Worm (Caenorhabditis elegans): ENCODE data around the gene lin-32.

ce11 chrX:2237438-2237961 is 7.6 kb upstream of the lin-32 start, which contains the start of gene vha-15:
- TF ChIP-seq fos-1 (tag; optimal IDR thresholded peaks at IDR 0.05) (no peak), lin-15B (tag; optimal IDR thresholded peaks at IDR 0.05) (peak; percentile 75), ztf-11 (tag; optimal IDR thresholded peaks at IDR 0.05) (no peak), snpc-4 (tag; optimal IDR thresholded peaks at IDR 0.05) (peak; percentile 68), ceh-82 (tag; optimal IDR thresholded peaks at IDR 0.05) (no peak), ama-1 (optimal IDR thresholded peaks at IDR 0.05) (no peak), nhr-76 (tag; optimal IDR thresholded peaks at IDR 0.05) (no peak), unc-39 (tag; optimal IDR thresholded peaks at IDR 0.05) (no peak), jun-1 (tag; optimal IDR thresholded peaks at IDR 0.05) (peak; percentile 9), nhr-25 (tag; optimal IDR thresholded peaks at IDR 0.05) (peak; percentile 93), elt-2 (tag; optimal IDR thresholded peaks at IDR 0.05) (peak; percentile 63), nhr-237 (tag; optimal IDR thresholded peaks at IDR 0.05) (no peak)

Data from whole organism, L3 larva.